Worm (Caenorhabditis elegans) whole organism, L1 larva: ENCODE results near the gene scc-1.

Source experiments
- C04F5.9 ChIP-seq: sonication (generic microtip); optimal IDR thresholded peaks from 2 replicates; lab custom pipeline; 2016; ENCODE audit warnings: missing genetic modification characterization, missing compliant biosample characterization
- C16A3.4 ChIP-seq: fragments of 150-350 bp; optimal IDR thresholded peaks from 2 replicates; lab custom pipeline; 2014; ENCODE audit warnings: missing biosample characterization, missing genetic modification characterization
- C34B4.2 ChIP-seq: sonication (generic microtip); optimal IDR thresholded peaks from 2 replicates; lab custom pipeline; 2017; ENCODE audit warnings: mild to moderate bottlenecking, missing genetic modification characterization, missing compliant biosample characterization
- Y116A8C.19 ChIP-seq: sonication (generic microtip); optimal IDR thresholded peaks from 2 replicates; lab custom pipeline; 2016; ENCODE audit warnings: missing compliant biosample characterization, missing genetic modification characterization, borderline replicate concordance
- aha-1 ChIP-seq: fragments of 150-350 bp; optimal IDR thresholded peaks from 2 replicates; lab custom pipeline; 2014; ENCODE audit warnings: missing biosample characterization, missing genetic modification characterization
- aly-2 ChIP-seq: fragments of 150-350 bp; optimal IDR thresholded peaks from 2 replicates; lab custom pipeline; 2014; ENCODE audit warnings: missing biosample characterization, missing genetic modification characterization
- ama-1 ChIP-seq: fragments of 150-350 bp; optimal IDR thresholded peaks from 2 replicates; lab custom pipeline; 2014
- blmp-1 ChIP-seq: fragments of 150-350 bp; optimal IDR thresholded peaks from 2 replicates; lab custom pipeline; 2014; ENCODE audit warnings: missing biosample characterization, missing genetic modification characterization
- dpl-1 ChIP-seq, 3 experiments: fragments of 150-350 bp in 2 of 3; sonication (generic microtip) in 1 of 3; optimal IDR thresholded peaks; 2 replicates each; lab custom pipeline; 2014 to 2017; ENCODE audit warnings: missing biosample characterization in 3 of 3, missing genetic modification characterization in 3 of 3, missing genetic modification reagents in 3 of 3
- dsc-1 ChIP-seq: sonication (generic microtip); optimal IDR thresholded peaks from 2 replicates; lab custom pipeline; 2016; ENCODE audit warnings: mild to moderate bottlenecking, missing genetic modification characterization, missing compliant biosample characterization
- efl-1 ChIP-seq, 4 experiments: fragments of 150-350 bp; optimal IDR thresholded peaks in 3 of 4; peaks in 1 of 4; 1 replicate in 1 of 4; 2 replicates in 3 of 4; lab custom pipeline; 2014; ENCODE audit warnings: missing biosample characterization in 2 of 4, missing genetic modification characterization in 2 of 4, missing genetic modification reagents in 2 of 4
- efl-3 ChIP-seq: fragments of 200-800 bp; sonication (Bioruptor generic); optimal IDR thresholded peaks from 2 replicates; lab custom pipeline; 2018; ENCODE audit warnings: mild to moderate bottlenecking, missing genetic modification characterization, missing compliant biosample characterization
- egl-13 ChIP-seq: sonication (generic microtip); optimal IDR thresholded peaks from 2 replicates; lab custom pipeline; 2016; ENCODE audit warnings: missing genotype, missing genetic modification reagents, missing genetic modification characterization, missing compliant biosample characterization
- egl-27 ChIP-seq, 2 experiments: fragments of 150-350 bp in 1 of 2; sonication (generic microtip); optimal IDR thresholded peaks; 3 replicates each; lab custom pipeline; 2017 to 2018; ENCODE audit warnings: missing biosample characterization in 2 of 2, missing genetic modification characterization in 2 of 2, missing genetic modification reagents in 2 of 2
- elt-2 ChIP-seq: sonication (generic microtip); optimal IDR thresholded peaks from 2 replicates; lab custom pipeline; 2016; ENCODE audit warnings: missing genetic modification characterization, mild to moderate bottlenecking, inconsistent platforms, missing compliant biosample characterization, missing genetic modification reagents
- elt-3 ChIP-seq, 6 experiments: fragments of 150-350 bp in 1 of 6; sonication (generic microtip); optimal IDR thresholded peaks; 2 replicates each; lab custom pipeline; 2017 to 2018; ENCODE audit warnings: missing biosample characterization in 6 of 6, missing genetic modification characterization in 6 of 6, inconsistent platforms in 1 of 6
- fkh-4 ChIP-seq: sonication (generic microtip); optimal IDR thresholded peaks from 2 replicates; lab custom pipeline; 2016; ENCODE audit warnings: missing compliant biosample characterization, missing genetic modification characterization, borderline replicate concordance
- hlh-17 ChIP-seq: fragments of 200-800 bp; sonication (Bioruptor generic); optimal IDR thresholded peaks from 2 replicates; lab custom pipeline; 2018; ENCODE audit warnings: missing genetic modification characterization, mild to moderate bottlenecking, missing compliant biosample characterization, moderate library complexity, borderline replicate concordance
- hpl-2 ChIP-seq: fragments of 150-350 bp; optimal IDR thresholded peaks from 2 replicates; lab custom pipeline; 2014; ENCODE audit warnings: missing biosample characterization, missing genetic modification reagents, missing genetic modification characterization
- jun-1 ChIP-seq: fragments of 150-350 bp; optimal IDR thresholded peaks from 2 replicates; lab custom pipeline; 2014; ENCODE audit warnings: missing biosample characterization, missing genetic modification reagents, missing genetic modification characterization
- lin-13 ChIP-seq: fragments of 150-350 bp; optimal IDR thresholded peaks from 2 replicates; lab custom pipeline; 2014; ENCODE audit warnings: missing biosample characterization, missing genetic modification reagents, missing genetic modification characterization
- lin-14 ChIP-seq: fragments of 200-800 bp; sonication (Bioruptor generic); optimal IDR thresholded peaks from 2 replicates; lab custom pipeline; 2018; ENCODE audit warnings: mild to moderate bottlenecking, missing genetic modification characterization, moderate library complexity, missing compliant biosample characterization
- lin-15B ChIP-seq: fragments of 150-350 bp; sonication (generic microtip); optimal IDR thresholded peaks from 3 replicates; lab custom pipeline; 2014; ENCODE audit warnings: missing biosample characterization, missing genetic modification characterization
- lin-35 ChIP-seq, 2 experiments: fragments of 150-350 bp; optimal IDR thresholded peaks; 2 replicates each; lab custom pipeline; 2014; ENCODE audit warnings: missing biosample characterization in 2 of 2, missing genetic modification characterization in 2 of 2, missing genetic modification reagents in 2 of 2
- mab-9 ChIP-seq: fragments of 200-800 bp; sonication (Bioruptor generic); IDR thresholded peaks from 2 replicates; pipeline ENCODE4 v1.3.6; 2022; ENCODE audit warnings: missing genetic modification reagents, missing genetic modification characterization, missing compliant biosample characterization
- mdl-1 ChIP-seq, 2 experiments: fragments of 150-350 bp; optimal IDR thresholded peaks; 2 replicates each; lab custom pipeline; 2014 to 2017; ENCODE audit warnings: missing biosample characterization in 2 of 2, missing genetic modification characterization in 2 of 2, inconsistent platforms in 1 of 2
- nhr-19 ChIP-seq: fragments of 200-800 bp; sonication (Bioruptor generic); conservative IDR thresholded peaks from 2 replicates; pipeline ENCODE4 v1.3.6; 2022; ENCODE audit warnings: missing genetic modification characterization, missing compliant biosample characterization
- nhr-20 ChIP-seq: sonication (generic microtip); optimal IDR thresholded peaks from 2 replicates; lab custom pipeline; 2016; ENCODE audit warnings: mild to moderate bottlenecking, missing genetic modification characterization, missing compliant biosample characterization
- nhr-237 ChIP-seq: fragments of 150-350 bp; optimal IDR thresholded peaks from 2 replicates; lab custom pipeline; 2014; ENCODE audit warnings: missing biosample characterization, missing genetic modification characterization
- nhr-47 ChIP-seq: sonication (generic microtip); optimal IDR thresholded peaks from 2 replicates; lab custom pipeline; 2016; ENCODE audit warnings: mild to moderate bottlenecking, missing genetic modification characterization, moderate library complexity, missing compliant biosample characterization
- nhr-71 ChIP-seq: sonication (generic microtip); optimal IDR thresholded peaks from 2 replicates; lab custom pipeline; 2016; ENCODE audit warnings: mild to moderate bottlenecking, missing genetic modification characterization, moderate library complexity, missing compliant biosample characterization
- nhr-77 ChIP-seq: fragments of 150-350 bp; optimal IDR thresholded peaks from 2 replicates; lab custom pipeline; 2014; ENCODE audit warnings: missing biosample characterization, missing genetic modification characterization
- nhr-84 ChIP-seq: sonication (generic microtip); optimal IDR thresholded peaks from 2 replicates; lab custom pipeline; 2017; ENCODE audit warnings: missing biosample characterization, missing genetic modification characterization
- nhr-85 ChIP-seq: sonication (generic microtip); peaks from one replicate; lab custom pipeline; 2016; ENCODE audit warnings: missing genetic modification characterization, inconsistent platforms, missing compliant biosample characterization
- nhr-90 ChIP-seq: sonication (generic microtip); optimal IDR thresholded peaks from 2 replicates; lab custom pipeline; 2016; ENCODE audit warnings: mild to moderate bottlenecking, missing genetic modification characterization, missing compliant biosample characterization; ENCODE audit not compliant: poor library complexity
- pag-3 ChIP-seq: sonication (generic microtip); optimal IDR thresholded peaks from 2 replicates; lab custom pipeline; 2017; ENCODE audit warnings: missing genetic modification characterization, mild to moderate bottlenecking, missing compliant biosample characterization, antibody characterized with exemption, borderline replicate concordance; ENCODE audit not compliant: insufficient read depth
- snpc-4 ChIP-seq: fragments of 150-350 bp; optimal IDR thresholded peaks from 2 replicates; lab custom pipeline; 2014; ENCODE audit warnings: missing biosample characterization, missing genetic modification characterization
- snu-23 ChIP-seq: sonication (generic microtip); optimal IDR thresholded peaks from 2 replicates; lab custom pipeline; 2016; ENCODE audit warnings: missing genetic modification characterization, missing compliant biosample characterization
- swsn-7 ChIP-seq: sonication (generic microtip); optimal IDR thresholded peaks from 2 replicates; lab custom pipeline; 2016; ENCODE audit warnings: missing genetic modification characterization, missing compliant biosample characterization
- tbx-2 ChIP-seq: sonication (generic microtip); optimal IDR thresholded peaks from 2 replicates; lab custom pipeline; 2016; ENCODE audit warnings: missing genetic modification characterization, missing compliant biosample characterization
- unc-130 ChIP-seq: fragments of 150-350 bp; optimal IDR thresholded peaks from 2 replicates; lab custom pipeline; 2017; ENCODE audit warnings: missing biosample characterization, missing genetic modification characterization, inconsistent platforms
- unc-98 ChIP-seq: fragments of 200-800 bp; sonication (Bioruptor generic); IDR thresholded peaks from 2 replicates; pipeline ENCODE4 v1.3.6; 2022; ENCODE audit warnings: missing genetic modification characterization, missing compliant biosample characterization
- zag-1 ChIP-seq: fragments of 150-350 bp; optimal IDR thresholded peaks from 2 replicates; lab custom pipeline; 2014; ENCODE audit warnings: missing biosample characterization, missing genetic modification characterization
- ztf-11 ChIP-seq, 2 experiments: sonication (generic microtip); optimal IDR thresholded peaks; 2 replicates each; lab custom pipeline; 2016 to 2017; ENCODE audit warnings: missing genetic modification characterization in 2 of 2, missing biosample characterization in 1 of 2, missing compliant biosample characterization in 1 of 2
- ztf-4 ChIP-seq: fragments of 150-350 bp; optimal IDR thresholded peaks from 2 replicates; lab custom pipeline; 2014; ENCODE audit warnings: missing biosample characterization, missing genetic modification characterization

Gene scc-1

ce11 chrII:4739984-4740462 is 41.5 kb downstream of the scc-1 start, which contains the start of gene eas-1 (continued):
- no peak for TF ChIP-seq zag-1 (tag; lab: Kevin White, UChicago)
- TF ChIP-seq mdl-1 (tag; optimal IDR thresholded peaks at IDR 0.05; lab: Kevin White, UChicago) = peak; percentile 20 to 88
- peak; percentile 67 for TF ChIP-seq snpc-4 (tag; lab: Kevin White, UChicago)
- no peak for TF ChIP-seq aha-1 (tag; lab: Kevin White, UChicago)
- TF ChIP-seq hlh-17 (GFP tag; lab: Kevin White, UChicago) = no peak
- TF ChIP-seq elt-3 (tag; optimal IDR thresholded peaks at IDR 0.05; lab: Kevin White, UChicago) = peak in 3 of 6 experiments; percentile 1 to 79 (median 19)

- TF ChIP-seq elt-2 (tag; lab: Kevin White, UChicago) (peak; percentile 22), mdl-1 (tag; optimal IDR thresholded peaks at IDR 0.05; lab: Kevin White, UChicago) (peak in 1 of 2 experiments; percentile 5), snu-23 (GFP tag; lab: Kevin White, UChicago) (peak; percentile 13), efl-3 (GFP tag; lab: Kevin White, UChicago) (no peak), lin-15B (tag; lab: Kevin White, UChicago) (no peak), nhr-85 (tag; lab: Kevin White, UChicago) (peak; percentile 61), efl-1 (optimal IDR thresholded peaks at IDR 0.05; lab: Kevin White, UChicago) (no peak), efl-1 (GFP tag; optimal IDR thresholded peaks at IDR 0.05 in 1 of 2; lab: Kevin White, UChicago) (peak in 1 of 2 experiments; percentile 89), nhr-90 (tag; lab: Kevin White, UChicago) (peak; percentile 14), blmp-1 (tag; lab: Kevin White, UChicago) (peak; percentile 65), egl-27 (tag; optimal IDR thresholded peaks at IDR 0.05; lab: Kevin White, UChicago) (no peak), swsn-7 (no peak), nhr-71 (tag; lab: Kevin White, UChicago) (peak; percentile 25), ztf-11 (tag; optimal IDR thresholded peaks at IDR 0.05; lab: Kevin White, UChicago) (no peak), unc-130 (tag; lab: Kevin White, UChicago) (peak; percentile 27), ama-1 (lab: Kevin White, UChicago) (no peak), aly-2 (no peak), nhr-237 (tag; lab: Kevin White, UChicago) (no peak), nhr-77 (tag; lab: Kevin White, UChicago) (no peak), nhr-20 (peak; percentile 11), C16A3.4 (tag; lab: Kevin White, UChicago) (no peak), lin-13 (GFP tag; lab: Kevin White, UChicago) (no peak), lin-35 (GFP tag; optimal IDR thresholded peaks at IDR 0.05; lab: Kevin White, UChicago) (peak in 1 of 2 experiments; percentile 58), Y116A8C.19 (tag; lab: Kevin White, UChicago) (no peak), lin-14 (peak; percentile 23), ztf-4 (tag; lab: Kevin White, UChicago) (no peak), fkh-4 (no peak)
These were observed 43.1 kb downstream of the scc-1 start, which contains the start of gene acs-11 for ce11 chrII:4741527-4742187. Gene acs-11 (plus strand): TSS chrII:4742137.

- TF ChIP-seq nhr-19 (GFP tag; lab: Robert Waterston, UW) = peak; percentile 55
- peak; percentile 84 for TF ChIP-seq unc-130 (tag; lab: Kevin White, UChicago)
- TF ChIP-seq nhr-47 (tag; lab: Kevin White, UChicago) = peak; percentile 47
- TF ChIP-seq C34B4.2 (tag; lab: Kevin White, UChicago) = no peak
- TF ChIP-seq blmp-1 (tag; lab: Kevin White, UChicago) = peak; percentile 95
- TF ChIP-seq Y116A8C.19 (tag; lab: Kevin White, UChicago) = no peak
- no peak for TF ChIP-seq nhr-84
- TF ChIP-seq zag-1 (tag; lab: Kevin White, UChicago) = no peak
- no peak for TF ChIP-seq hlh-17 (GFP tag; lab: Kevin White, UChicago)
- TF ChIP-seq jun-1 (tag; lab: Kevin White, UChicago) = no peak
- TF ChIP-seq nhr-77 (tag; lab: Kevin White, UChicago) = no peak
- TF ChIP-seq swsn-7 = no peak
- TF ChIP-seq dpl-1 (GFP tag; optimal IDR thresholded peaks at IDR 0.05; lab: Kevin White, UChicago) = peak in 1 of 3 experiments; percentile 22
- TF ChIP-seq hpl-2 (GFP tag; lab: Kevin White, UChicago) = no peak
- no peak for TF ChIP-seq dsc-1 (tag; lab: Kevin White, UChicago)
- peak; percentile 4 to 98 (median 80) for TF ChIP-seq elt-3 (tag; optimal IDR thresholded peaks at IDR 0.05; lab: Kevin White, UChicago)
- TF ChIP-seq fkh-4 = no peak
- no peak for TF ChIP-seq pag-3 (tag; lab: Kevin White, UChicago)
- TF ChIP-seq unc-98 = no peak
- TF ChIP-seq C04F5.9 (tag; lab: Kevin White, UChicago) = no peak
- TF ChIP-seq mab-9 = no peak
- TF ChIP-seq egl-13 (tag; lab: Kevin White, UChicago) = no peak
- peak; percentile 63 for TF ChIP-seq tbx-2 (tag; lab: Kevin White, UChicago)
- TF ChIP-seq snu-23 (GFP tag; lab: Kevin White, UChicago) = peak; percentile 71
- TF ChIP-seq lin-15B (tag; lab: Kevin White, UChicago) = no peak
These were observed 46.8 kb downstream of the scc-1 start for ce11 chrII:4745281-4745680.
